Worm (Caenorhabditis elegans) whole organism, mixed stage, embryonic: ENCODE results near the gene cyb-2.1.
A peak's percentile ranks its signal among the peaks of the same experiment; 100 is the strongest.

ENCODE experiments used
- M03D4.4 ChIP-seq: sonication (generic microtip); optimal IDR thresholded peaks from 2 replicates; lab custom pipeline; 2017; ENCODE audit warnings: mild to moderate bottlenecking, missing genetic modification characterization, missing compliant biosample characterization
- bed-3 ChIP-seq: fragments of 200-800 bp; sonication (Bioruptor generic); optimal IDR thresholded peaks from 3 replicates; lab custom pipeline; 2018; ENCODE audit warnings: mild to moderate bottlenecking, missing genetic modification characterization, moderate library complexity, missing compliant biosample characterization
- blmp-1 ChIP-seq: fragments of 150-350 bp; optimal IDR thresholded peaks from 2 replicates; lab custom pipeline; 2014; ENCODE audit warnings: missing biosample characterization, missing genetic modification characterization
- ceh-39 ChIP-seq: fragments of 150-350 bp; optimal IDR thresholded peaks from 2 replicates; lab custom pipeline; 2014; ENCODE audit warnings: missing biosample characterization, missing genetic modification characterization
- ceh-83 ChIP-seq: fragments of 200-800 bp; sonication (Bioruptor generic); optimal IDR thresholded peaks from 2 replicates; lab custom pipeline; 2018; ENCODE audit warnings: mild to moderate bottlenecking, missing genetic modification characterization, missing compliant biosample characterization
- ces-1 ChIP-seq: fragments of 150-350 bp; optimal IDR thresholded peaks from 2 replicates; lab custom pipeline; 2014; ENCODE audit warnings: missing biosample characterization, missing genetic modification reagents, missing genetic modification characterization
- drap-1 ChIP-seq: fragments of 200-800 bp; sonication (Bioruptor generic); optimal IDR thresholded peaks from 3 replicates; lab custom pipeline; 2018; ENCODE audit warnings: mild to moderate bottlenecking, missing genetic modification characterization, missing compliant biosample characterization
- elt-1 ChIP-seq: sonication (generic microtip); optimal IDR thresholded peaks from 2 replicates; lab custom pipeline; 2017; ENCODE audit warnings: missing genetic modification characterization, mild to moderate bottlenecking, missing compliant biosample characterization, antibody characterized with exemption, moderate library complexity, borderline replicate concordance; ENCODE audit not compliant: insufficient read depth
- elt-3 ChIP-seq: fragments of 150-350 bp; optimal IDR thresholded peaks from 2 replicates; lab custom pipeline; 2014; ENCODE audit warnings: missing biosample characterization, missing genetic modification characterization
- flh-1 ChIP-seq: fragments of 200-800 bp; sonication (Bioruptor generic); optimal IDR thresholded peaks from 2 replicates; lab custom pipeline; 2018; ENCODE audit warnings: mild to moderate bottlenecking, missing genetic modification characterization, moderate library complexity, missing compliant biosample characterization
- lin-13 ChIP-seq: fragments of 150-350 bp; optimal IDR thresholded peaks from 2 replicates; lab custom pipeline; 2014; ENCODE audit warnings: missing biosample characterization, missing genetic modification characterization
- lin-32 ChIP-seq: fragments of 200-800 bp; sonication (Bioruptor generic); optimal IDR thresholded peaks from 2 replicates; lab custom pipeline; 2018; ENCODE audit warnings: mild to moderate bottlenecking, missing genetic modification characterization, missing compliant biosample characterization
- lsy-2 ChIP-seq: fragments of 150-350 bp; optimal IDR thresholded peaks from 2 replicates; lab custom pipeline; 2014; ENCODE audit warnings: missing biosample characterization, missing genetic modification characterization
- mab-5 ChIP-seq: fragments of 150-350 bp; optimal IDR thresholded peaks from 2 replicates; lab custom pipeline; 2014; ENCODE audit warnings: missing biosample characterization, missing genetic modification characterization
- mep-1 ChIP-seq: fragments of 150-350 bp; optimal IDR thresholded peaks from 2 replicates; lab custom pipeline; 2017; ENCODE audit warnings: missing biosample characterization, missing genetic modification reagents, missing genetic modification characterization, inconsistent platforms
- nhr-12 ChIP-seq: fragments of 150-350 bp; optimal IDR thresholded peaks from 2 replicates; lab custom pipeline; 2014; ENCODE audit warnings: missing biosample characterization, missing genetic modification characterization
- nhr-2 ChIP-seq: fragments of 150-350 bp; optimal IDR thresholded peaks from 2 replicates; lab custom pipeline; 2014; ENCODE audit warnings: missing biosample characterization, missing genetic modification characterization
- nhr-237 ChIP-seq: fragments of 150-350 bp; optimal IDR thresholded peaks from 2 replicates; lab custom pipeline; 2014; ENCODE audit warnings: missing biosample characterization, missing genetic modification characterization
- nhr-28 ChIP-seq: fragments of 150-350 bp; optimal IDR thresholded peaks from 2 replicates; lab custom pipeline; 2014; ENCODE audit warnings: missing biosample characterization, missing genetic modification characterization
- nhr-76 ChIP-seq: sonication (generic microtip); optimal IDR thresholded peaks from 2 replicates; lab custom pipeline; 2017; ENCODE audit warnings: missing biosample characterization, missing genetic modification characterization
- pha-4 ChIP-seq: fragments of 150-350 bp; optimal IDR thresholded peaks from 2 replicates; lab custom pipeline; 2018; ENCODE audit warnings: missing biosample characterization, missing genetic modification reagents, missing genetic modification characterization
- snpc-4 ChIP-seq: fragments of 150-350 bp; optimal IDR thresholded peaks from 2 replicates; lab custom pipeline; 2014; ENCODE audit warnings: missing biosample characterization, missing genetic modification characterization
- sptf-1 ChIP-seq: sonication (generic microtip); optimal IDR thresholded peaks from 2 replicates; lab custom pipeline; 2017; ENCODE audit warnings: mild to moderate bottlenecking, missing genetic modification characterization, moderate library complexity, missing compliant biosample characterization
- tbx-8 ChIP-seq: fragments of 200-800 bp; sonication (Bioruptor generic); optimal IDR thresholded peaks from 2 replicates; lab custom pipeline; 2018; ENCODE audit warnings: mild to moderate bottlenecking, missing genetic modification characterization, moderate library complexity, missing compliant biosample characterization
- unc-39 ChIP-seq: fragments of 150-350 bp; optimal IDR thresholded peaks from 2 replicates; lab custom pipeline; 2014; ENCODE audit warnings: missing biosample characterization, missing genetic modification characterization
- ztf-11 ChIP-seq: fragments of 150-350 bp; optimal IDR thresholded peaks from 2 replicates; lab custom pipeline; 2014; ENCODE audit warnings: missing biosample characterization, missing genetic modification characterization

The cyb-2.1 gene

DNA sequence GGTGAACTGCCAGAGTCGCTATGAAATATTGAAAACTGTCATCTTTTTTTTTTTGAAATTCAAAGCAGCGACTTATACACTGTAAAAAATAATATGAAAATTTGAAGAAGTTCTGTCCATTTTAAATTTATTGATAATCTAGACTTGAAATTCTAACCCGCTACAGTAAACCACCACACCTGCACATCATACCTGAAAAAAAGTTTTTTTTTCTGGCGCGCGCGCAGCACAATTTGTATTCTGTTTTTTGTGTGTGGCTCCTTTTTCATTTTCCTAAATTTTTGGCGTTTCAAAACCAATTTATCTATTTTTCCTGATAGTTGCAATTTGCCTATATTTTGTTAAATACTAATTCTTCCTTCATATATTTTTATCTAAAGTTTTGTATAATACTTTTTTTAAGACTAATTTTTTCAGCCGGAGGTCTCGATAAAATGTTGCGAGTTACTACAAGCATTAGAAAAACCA is at the start of gene cyb-2.1:
TSS of gene cyb-2.1 (plus strand) at position 418 of the 468 bp plus-strand sequence.
- TF ChIP-seq ces-1 (GFP tag; lab: Kevin White, UChicago) (no peak), ztf-11 (tag; lab: Kevin White, UChicago) (no peak), lin-13 (tag; lab: Kevin White, UChicago) (no peak), nhr-76 (tag; lab: Kevin White, UChicago) (no peak), lin-32 (GFP tag; lab: Kevin White, UChicago) (no peak), unc-39 (tag; lab: Kevin White, UChicago) (no peak), M03D4.4 (tag; lab: Kevin White, UChicago) (no peak), elt-3 (tag; lab: Kevin White, UChicago) (no peak)

DNA sequence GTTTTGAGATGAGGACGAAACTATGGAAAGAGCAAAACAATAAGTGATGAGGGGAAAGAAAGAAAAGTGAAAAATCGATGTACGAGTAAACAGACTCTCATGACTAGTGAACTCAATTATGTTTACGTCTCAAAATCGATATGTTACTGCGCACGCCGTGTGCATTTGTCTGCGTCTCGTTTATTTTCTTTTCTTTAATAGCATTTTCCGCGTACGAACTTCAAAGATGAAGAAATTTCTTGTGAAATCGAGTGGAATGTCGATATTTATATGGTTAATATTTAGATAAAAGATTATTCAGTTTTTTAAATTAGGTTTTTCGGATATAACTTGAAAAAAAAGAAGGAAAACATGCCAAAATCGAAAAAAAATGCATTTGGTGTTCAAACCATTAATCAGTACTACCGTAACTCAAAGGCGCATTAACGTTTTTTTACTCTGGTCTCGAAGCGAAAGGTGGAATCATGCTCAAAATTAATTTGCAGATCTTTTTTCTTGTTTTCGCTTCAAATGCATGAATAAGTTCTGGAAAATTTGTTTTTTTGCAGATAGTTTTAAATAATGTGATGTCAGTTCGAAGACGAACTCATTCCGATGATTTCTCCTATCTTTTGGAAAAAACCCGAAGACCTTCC is 48.8 kb upstream of the cyb-2.1 start, which contains the start of gene fic-1:
TSS of gene fic-1 (plus strand) at position 549 of the 635 bp plus-strand sequence.
- TF ChIP-seq ceh-39 (tag; lab: Kevin White, UChicago) (peak; percentile 5), nhr-28 (tag; lab: Kevin White, UChicago) (no peak), lsy-2 (tag; lab: Kevin White, UChicago) (peak; percentile 0), nhr-2 (tag; lab: Kevin White, UChicago) (no peak), nhr-237 (tag; lab: Kevin White, UChicago) (peak; percentile 56), tbx-8 (GFP tag; lab: Kevin White, UChicago) (no peak), mep-1 (peak; percentile 54), ces-1 (GFP tag; lab: Kevin White, UChicago) (peak; percentile 100), elt-3 (tag; lab: Kevin White, UChicago) (no peak)

DNA sequence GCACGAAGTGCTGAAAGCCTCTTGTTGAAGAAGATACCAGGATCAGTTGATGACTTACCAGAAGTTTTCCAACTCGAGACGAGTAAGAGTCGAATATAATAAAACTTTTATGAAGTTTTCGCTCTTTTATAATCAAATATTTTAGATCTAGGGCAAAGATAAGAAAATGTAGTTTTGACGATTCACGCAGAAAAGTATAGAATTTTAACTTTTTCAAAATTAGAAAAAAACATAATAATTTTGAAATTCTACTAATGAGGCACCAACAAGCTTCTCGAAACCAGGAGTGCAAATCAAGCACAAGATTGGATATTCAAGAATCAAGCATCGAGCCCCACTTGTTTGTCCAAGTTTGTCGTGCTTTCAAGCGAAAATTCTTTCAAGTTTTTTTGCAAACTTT is 37.0 kb upstream of the cyb-2.1 start, which contains the start of gene Y69E1A.1:
TSS of gene Y69E1A.1 (minus strand) at position 101 of the 400 bp plus-strand sequence.
- TF ChIP-seq ces-1 (GFP tag; lab: Kevin White, UChicago): no peak
- TF ChIP-seq flh-1: no peak
- TF ChIP-seq M03D4.4 (tag; lab: Kevin White, UChicago): no peak
- TF ChIP-seq pha-4: no peak
- no peak for TF ChIP-seq sptf-1 (tag; lab: Kevin White, UChicago)
- TF ChIP-seq elt-1 (tag; lab: Kevin White, UChicago): no peak
- no peak for TF ChIP-seq lin-13 (tag; lab: Kevin White, UChicago)

DNA sequence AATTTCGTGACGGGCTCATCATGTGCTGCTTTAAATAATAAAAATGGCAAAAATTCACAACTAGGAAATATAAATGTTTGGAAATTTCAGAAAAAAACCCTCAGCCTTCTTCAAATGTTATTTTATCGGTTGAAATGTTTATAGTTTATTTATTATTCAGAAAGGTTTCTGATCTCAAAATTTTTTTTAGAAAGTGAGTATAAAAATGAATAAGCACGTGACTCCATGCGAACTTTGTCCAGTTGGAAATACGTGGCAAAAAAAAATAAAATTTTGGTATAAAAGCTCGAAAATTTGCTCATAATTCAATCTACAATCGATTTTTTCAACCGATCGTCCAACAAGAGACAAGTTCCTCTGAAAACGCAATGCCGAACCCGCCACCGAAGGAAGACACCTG is 36.3 kb upstream of the cyb-2.1 start, which contains the start of gene nsph-3.1:
TSS of gene nsph-3.1 (plus strand) at position 301 of the 400 bp plus-strand sequence.
- no peak for TF ChIP-seq nhr-237 (tag; lab: Kevin White, UChicago)
- TF ChIP-seq blmp-1 (tag; lab: Kevin White, UChicago): no peak
- TF ChIP-seq ceh-83 (GFP tag; lab: Kevin White, UChicago): no peak
- no peak for TF ChIP-seq tbx-8 (GFP tag; lab: Kevin White, UChicago)
- no peak for TF ChIP-seq drap-1 (GFP tag; lab: Kevin White, UChicago)
- no peak for TF ChIP-seq sptf-1 (tag; lab: Kevin White, UChicago)
- TF ChIP-seq mab-5 (tag; lab: Kevin White, UChicago): no peak
- no peak for TF ChIP-seq snpc-4 (tag; lab: Kevin White, UChicago)
- no peak for TF ChIP-seq elt-3 (tag; lab: Kevin White, UChicago)
- TF ChIP-seq M03D4.4 (tag; lab: Kevin White, UChicago): no peak
- TF ChIP-seq nhr-28 (tag; lab: Kevin White, UChicago): no peak
- TF ChIP-seq unc-39 (tag; lab: Kevin White, UChicago): no peak
- TF ChIP-seq nhr-12 (tag; lab: Kevin White, UChicago): no peak

DNA sequence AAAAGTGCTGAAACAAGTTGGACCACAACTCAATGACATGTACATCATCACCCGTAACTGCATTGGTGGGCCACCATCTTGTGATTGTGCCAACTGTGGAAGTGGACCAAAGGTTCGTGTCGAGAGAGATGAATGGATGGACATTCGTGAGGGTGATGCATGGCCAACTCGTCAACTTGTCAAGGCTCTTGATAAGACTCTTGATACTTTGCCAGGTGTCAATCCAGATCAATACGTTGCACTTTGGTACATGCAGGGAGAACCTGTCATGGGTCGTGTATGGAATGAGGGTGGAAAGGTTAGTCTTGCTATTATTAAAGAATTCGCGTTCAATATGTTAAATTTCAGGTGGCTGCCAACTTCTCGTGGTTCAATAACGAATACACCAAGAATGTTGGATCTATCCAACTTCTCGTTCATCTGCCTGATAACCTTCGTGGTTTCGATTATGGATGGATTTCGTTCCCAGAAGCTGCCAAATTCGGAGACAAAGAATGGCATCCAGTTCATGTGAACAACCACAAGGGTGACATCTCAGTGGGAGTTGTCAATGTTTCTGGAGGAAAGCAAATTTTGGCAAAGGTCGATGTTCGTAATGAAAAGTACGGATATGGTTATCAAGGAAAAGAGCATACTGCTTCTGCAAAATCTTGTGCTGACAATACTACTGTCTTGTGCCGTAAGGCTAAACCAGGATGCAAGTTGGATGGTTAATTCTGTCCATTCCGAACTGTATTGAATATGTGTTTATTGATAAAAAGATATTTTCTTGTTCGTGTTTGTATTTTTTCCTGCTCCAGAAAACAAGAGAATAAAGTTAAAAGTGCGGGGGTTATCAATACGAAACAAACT is 35.2 kb upstream of the cyb-2.1 start:
- no peak for TF ChIP-seq nhr-12 (tag; lab: Kevin White, UChicago)

DNA sequence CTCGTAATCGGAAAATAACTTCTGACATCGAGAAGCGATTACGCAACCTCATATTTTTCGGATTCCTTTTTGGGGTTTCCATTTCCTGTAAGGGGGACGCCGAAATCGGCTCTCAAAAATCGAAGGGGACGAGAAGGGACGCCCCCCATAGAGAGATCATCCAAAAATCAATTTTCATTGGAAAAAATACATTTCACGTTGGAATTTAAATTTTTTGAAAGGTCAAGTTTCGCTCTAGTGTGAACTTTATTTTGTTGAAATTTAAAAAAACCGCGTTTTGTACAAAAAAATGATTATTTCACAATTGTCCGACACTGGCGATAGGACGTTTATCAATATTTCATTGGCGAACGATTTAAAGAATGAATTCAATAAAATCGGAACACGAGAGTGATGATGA is 33.8 kb upstream of the cyb-2.1 start, which contains the start of gene Y69E1A.3:
TSS of gene Y69E1A.3 (plus strand) at position 301 of the 400 bp plus-strand sequence.
- TF ChIP-seq bed-3 (no peak), M03D4.4 (tag; lab: Kevin White, UChicago) (no peak), ztf-11 (tag; lab: Kevin White, UChicago) (no peak), blmp-1 (tag; lab: Kevin White, UChicago) (no peak)
